2 fruit fly cellular contexts compared by ENCODE assay signal in genomic region chrX:7101302-7102012, dm6.
TF ChIP-seq lines count a peak whose summit lies in the region.

No protein-coding gene starts in this region.

TF ChIP-seq in whole organism, embryonic, 481 proteins besides CTCF, POLR2A, EP300 and RAD21 (continued from another document and continues in another):
- TF ChIP-seq Camta (GFP tag; optimal IDR thresholded peaks at IDR 0.05; lab: Kevin White, UChicago), result peak; percentile 61
- peak; percentile 40 for TF ChIP-seq CG12071 (GFP tag; optimal IDR thresholded peaks at IDR 0.05; lab: Kevin White, UChicago)
- peak; percentile 49 for TF ChIP-seq Six4 (GFP tag; optimal IDR thresholded peaks at IDR 0.05; lab: Kevin White, UChicago)
- TF ChIP-seq Ets65A (GFP tag; lab: Kevin White, UChicago), result no peak
- TF ChIP-seq H15 (GFP tag; IDR thresholded peaks at IDR 0.05; lab: Robert Waterston, UW), result peak; percentile 58; the same call in 1 of the 3 replicates
- TF ChIP-seq Ets97D (GFP tag; optimal IDR thresholded peaks at IDR 0.05; lab: Kevin White, UChicago), result peak; percentile 15
- TF ChIP-seq lola (GFP tag; optimal IDR thresholded peaks at IDR 0.05; lab: Kevin White, UChicago), result peak in 1 of 3 experiments; percentile 90
- TF ChIP-seq Jarid2 (GFP tag; optimal IDR thresholded peaks at IDR 0.05; lab: Kevin White, UChicago), result peak; percentile 55
- TF ChIP-seq CG9932 (GFP tag; IDR thresholded peaks at IDR 0.05; lab: Robert Waterston, UW), result peak; percentile 70
- TF ChIP-seq CG5180 (GFP tag; optimal IDR thresholded peaks at IDR 0.05; lab: Kevin White, UChicago), result peak; percentile 63
- TF ChIP-seq CG16813 (GFP tag; IDR thresholded peaks at IDR 0.05; lab: Robert Waterston, UW; ENCODE audit: partially characterized antibody), result no peak
- TF ChIP-seq dm (GFP tag; optimal IDR thresholded peaks at IDR 0.05; lab: Kevin White, UChicago), result peak; percentile 79
- no peak for TF ChIP-seq toy (GFP tag; IDR thresholded peaks at IDR 0.05; lab: Robert Waterston, UW)
- no peak for TF ChIP-seq Scr (GFP tag; IDR thresholded peaks at IDR 0.05; lab: Robert Waterston, UW; ENCODE audit: partially characterized antibody)
- TF ChIP-seq HHEX (GFP tag; optimal IDR thresholded peaks at IDR 0.05; lab: Kevin White, UChicago), result peak; percentile 70
- TF ChIP-seq CG7928 (GFP tag; optimal IDR thresholded peaks at IDR 0.05; lab: Kevin White, UChicago), result no peak
- TF ChIP-seq Lpt (GFP tag; optimal IDR thresholded peaks at IDR 0.05; lab: Kevin White, UChicago), result no peak
- peak; percentile 90 for TF ChIP-seq Hsf (GFP tag; optimal IDR thresholded peaks at IDR 0.05; lab: Kevin White, UChicago)
- TF ChIP-seq pb (GFP tag; optimal IDR thresholded peaks at IDR 0.05; lab: Kevin White, UChicago), result peak; percentile 76
- peak; percentile 57; the same call in 1 of the 3 replicates for TF ChIP-seq Mrtf (GFP tag; IDR thresholded peaks at IDR 0.05; lab: Robert Waterston, UW)
- TF ChIP-seq stc (GFP tag; IDR thresholded peaks at IDR 0.05; lab: Robert Waterston, UW), result peak; percentile 74
- TF ChIP-seq NC2α (GFP tag; optimal IDR thresholded peaks at IDR 0.05; lab: Kevin White, UChicago), result peak; percentile 68
- peak; percentile 88 for TF ChIP-seq CG18619 (GFP tag; optimal IDR thresholded peaks at IDR 0.05; lab: Kevin White, UChicago)
- peak; percentile 66 to 73 for TF ChIP-seq Pdp1 (GFP tag; optimal IDR thresholded peaks at IDR 0.05; lab: Kevin White, UChicago)
- peak; percentile 85 for TF ChIP-seq zf30C (GFP tag; optimal IDR thresholded peaks at IDR 0.05; lab: Kevin White, UChicago)
- TF ChIP-seq Nf-YB (GFP tag; optimal IDR thresholded peaks at IDR 0.05; lab: Kevin White, UChicago), result peak; percentile 72
- TF ChIP-seq jumu (GFP tag; optimal IDR thresholded peaks at IDR 0.05; lab: Kevin White, UChicago), result no peak
- TF ChIP-seq disco-r (GFP tag; optimal IDR thresholded peaks at IDR 0.05; lab: Kevin White, UChicago), result peak; percentile 90
- TF ChIP-seq Rx (GFP tag; IDR thresholded peaks at IDR 0.05; lab: Robert Waterston, UW), result 0 out of 2 replicates have a peak, but pooled peaks have one; percentile 15
- no peak for TF ChIP-seq Dip2 (GFP tag; IDR thresholded peaks at IDR 0.05; lab: Robert Waterston, UW)
- TF ChIP-seq CG6654 (GFP tag; optimal IDR thresholded peaks at IDR 0.05; lab: Kevin White, UChicago), result peak; percentile 49
- TF ChIP-seq CG12942 (GFP tag; optimal IDR thresholded peaks at IDR 0.05; lab: Kevin White, UChicago), result peak; percentile 85
- TF ChIP-seq ATbp (GFP tag; optimal IDR thresholded peaks at IDR 0.05; lab: Kevin White, UChicago), result peak; percentile 82
- 0 out of 2 replicates have a peak, but pooled peaks have one; percentile 49 for TF ChIP-seq CG1024 (GFP tag; IDR thresholded peaks at IDR 0.05; lab: Robert Waterston, UW)
- peak; percentile 87 for TF ChIP-seq dmrt99B (tag; optimal IDR thresholded peaks at IDR 0.05; lab: Kevin White, UChicago)
- TF ChIP-seq Sin3A (optimal IDR thresholded peaks at IDR 0.05; lab: Kevin White, UChicago), result no peak
- TF ChIP-seq Dbx (GFP tag; IDR thresholded peaks at IDR 0.05; lab: Robert Waterston, UW), result peak; percentile 61; the same call in 2 of the 3 replicates
- peak; percentile 74 for TF ChIP-seq CG31224 (GFP tag; IDR thresholded peaks at IDR 0.05; lab: Robert Waterston, UW)
- TF ChIP-seq BtbVII (GFP tag; optimal IDR thresholded peaks at IDR 0.05; lab: Kevin White, UChicago), result peak; percentile 69
- TF ChIP-seq MTF-1 (GFP tag; optimal IDR thresholded peaks at IDR 0.05; lab: Kevin White, UChicago; ENCODE audit: borderline replicate concordance), result no peak
- TF ChIP-seq CoRest (tag; optimal IDR thresholded peaks at IDR 0.05; lab: Kevin White, UChicago), result peak; percentile 94
- no peak for TF ChIP-seq CG13775 (GFP tag; optimal IDR thresholded peaks at IDR 0.05; lab: Kevin White, UChicago)
- TF ChIP-seq Dek (tag; optimal IDR thresholded peaks at IDR 0.05; lab: Kevin White, UChicago), result peak; percentile 83
- peak; percentile 67 for TF ChIP-seq Lhr (GFP tag; optimal IDR thresholded peaks at IDR 0.05; lab: Kevin White, UChicago)
- peak; percentile 75 for TF ChIP-seq CG14050 (GFP tag; IDR thresholded peaks at IDR 0.05; lab: Robert Waterston, UW)
- TF ChIP-seq CG1792 (GFP tag; optimal IDR thresholded peaks at IDR 0.05; lab: Kevin White, UChicago), result no peak
- TF ChIP-seq CG2889 (GFP tag; IDR thresholded peaks at IDR 0.05; lab: Robert Waterston, UW), result peak; percentile 79
- TF ChIP-seq E2f2 (GFP tag; IDR thresholded peaks at IDR 0.05; lab: Robert Waterston, UW), result peak; percentile 60
- no peak for TF ChIP-seq fd102C (GFP tag; optimal IDR thresholded peaks at IDR 0.05; lab: Kevin White, UChicago)
- TF ChIP-seq Mes4 (GFP tag; optimal IDR thresholded peaks at IDR 0.05; lab: Kevin White, UChicago), result peak; percentile 78
- TF ChIP-seq CG6254 (GFP tag; optimal IDR thresholded peaks at IDR 0.05; lab: Kevin White, UChicago), result peak; percentile 66
- TF ChIP-seq gfzf (GFP tag; optimal IDR thresholded peaks at IDR 0.05; lab: Kevin White, UChicago), result no peak
- peak in 1 of 2 experiments; percentile 100 for TF ChIP-seq Hr78 (GFP tag; optimal IDR thresholded peaks at IDR 0.05; lab: Kevin White, UChicago)
- TF ChIP-seq run (tag; optimal IDR thresholded peaks at IDR 0.05; lab: Kevin White, UChicago), result peak; percentile 82
- TF ChIP-seq Atf6 (GFP tag; IDR thresholded peaks at IDR 0.05; lab: Robert Waterston, UW), result peak; percentile 81
- peak; percentile 82 for TF ChIP-seq Fer3 (tag; optimal IDR thresholded peaks at IDR 0.05; lab: Kevin White, UChicago)
- TF ChIP-seq gce (GFP tag; IDR thresholded peaks at IDR 0.05; lab: Robert Waterston, UW), result 0 out of 3 replicates have a peak, but pooled peaks have one; percentile 40
- TF ChIP-seq Neu2 (GFP tag; optimal IDR thresholded peaks at IDR 0.05; lab: Kevin White, UChicago; ENCODE audit: borderline replicate concordance), result no peak
- TF ChIP-seq fru (optimal IDR thresholded peaks at IDR 0.05; lab: Kevin White, UChicago), result no peak
- peak; percentile 69; the same call in 1 of the 2 replicates for TF ChIP-seq Awh (GFP tag; IDR thresholded peaks at IDR 0.05; lab: Robert Waterston, UW)
- TF ChIP-seq CG7987 (GFP tag; optimal IDR thresholded peaks at IDR 0.05; lab: Kevin White, UChicago), result no peak
- peak; percentile 44; the same call in 1 of the 2 replicates for TF ChIP-seq CG5953 (GFP tag; IDR thresholded peaks at IDR 0.05; lab: Robert Waterston, UW)
- peak; percentile 68 for TF ChIP-seq Vsx1 (GFP tag; optimal IDR thresholded peaks at IDR 0.05; lab: Kevin White, UChicago)
- TF ChIP-seq sim (GFP tag; IDR thresholded peaks at IDR 0.05; lab: Robert Waterston, UW), result peak; percentile 55; the same call in 1 of the 2 replicates

TF ChIP-seq in whole organism, prepupa, 60 proteins besides CTCF, POLR2A, EP300 and RAD21 (continued from another document):
- TF ChIP-seq CG8119 (GFP tag; IDR thresholded peaks at IDR 0.05; lab: Robert Waterston, UW) (peak; percentile 93), CG4318 (GFP tag; optimal IDR thresholded peaks at IDR 0.05; lab: Kevin White, UChicago) (peak; percentile 87), CG1621 (tag; optimal IDR thresholded peaks at IDR 0.05; lab: Kevin White, UChicago) (peak; percentile 82), spab (GFP tag; optimal IDR thresholded peaks at IDR 0.05; lab: Kevin White, UChicago) (peak; percentile 76), Sox15 (GFP tag; optimal IDR thresholded peaks at IDR 0.05; lab: Kevin White, UChicago) (peak; percentile 83), lz (GFP tag; optimal IDR thresholded peaks at IDR 0.05; lab: Kevin White, UChicago) (peak; percentile 81), CG15336 (GFP tag; IDR thresholded peaks at IDR 0.05; lab: Robert Waterston, UW) (peak; percentile 92), CG34406 (GFP tag; optimal IDR thresholded peaks at IDR 0.05; lab: Kevin White, UChicago) (peak; percentile 88)
